Fruit fly (Drosophila melanogaster): ENCODE data around the gene CG11029.

- TF ChIP-seq dsx (GFP tag; optimal IDR thresholded peaks at IDR 0.05; ENCODE audit: poor library complexity, severe bottlenecking) (peak; percentile 15), esn (GFP tag; optimal IDR thresholded peaks at IDR 0.05) (peak; percentile 32), Lpt (GFP tag; optimal IDR thresholded peaks at IDR 0.05) (no peak), Gug (GFP tag; IDR thresholded peaks at IDR 0.05) (no peak), CG8119 (GFP tag; IDR thresholded peaks at IDR 0.05) (no peak), topi (GFP tag; optimal IDR thresholded peaks at IDR 0.05) (peak; percentile 28), Blimp-1 (GFP tag; optimal IDR thresholded peaks at IDR 0.05) (no peak), CG9139 (GFP tag; optimal IDR thresholded peaks at IDR 0.05) (no peak), fd85E (GFP tag; optimal IDR thresholded peaks at IDR 0.05) (no peak), OdsH (GFP tag; optimal IDR thresholded peaks at IDR 0.05) (peak; percentile 23), eg (GFP tag; IDR thresholded peaks at IDR 0.05) (no peak), CG11294 (GFP tag; IDR thresholded peaks at IDR 0.05) (no peak)
Measured at dm6 chr2L:5778157-5778556, 32.2 kb downstream of the CG11029 start.
